Fruit fly (Drosophila melanogaster) whole organism, embryonic: Measurements from ENCODE around the gene CG32202.

Experiments
- Adf1 ChIP-seq: fragments of 200-800 bp; sonication (Bioruptor generic); IDR thresholded peaks from 2 replicates; pipeline ENCODE4 v1.3.6; 2022; ENCODE audit warnings: missing biosample characterization, missing genetic modification characterization
- Antp ChIP-seq: fragments of 200-800 bp; sonication (Bioruptor generic); optimal IDR thresholded peaks from 3 replicates; lab custom pipeline; 2016; ENCODE audit warnings: missing biosample characterization, missing genetic modification characterization
- Asciz ChIP-seq: fragments of 200-800 bp; sonication (Bioruptor generic); optimal IDR thresholded peaks from 2 replicates; lab custom pipeline; 2017; ENCODE audit warnings: missing biosample characterization, mild to moderate bottlenecking, missing genetic modification characterization, missing genetic modification reagents
- Atf-2 ChIP-seq: fragments of 200-800 bp; sonication (Bioruptor generic); optimal IDR thresholded peaks from 2 replicates; lab custom pipeline; 2016; ENCODE audit warnings: missing biosample characterization, missing genetic modification characterization
- CG11085 ChIP-seq: fragments of 200-800 bp; sonication (Bioruptor generic); IDR thresholded peaks from 2 replicates; pipeline ENCODE4 v1.3.6; 2022; ENCODE audit warnings: missing biosample characterization, missing genetic modification characterization
- CG13296 ChIP-seq: fragments of 200-800 bp; sonication (Bioruptor generic); optimal IDR thresholded peaks from 3 replicates; lab custom pipeline; 2018; ENCODE audit warnings: missing biosample characterization, mild to moderate bottlenecking, missing genetic modification characterization
- CG16863 ChIP-seq: fragments of 200-800 bp; sonication (Bioruptor generic); optimal IDR thresholded peaks from 3 replicates; lab custom pipeline; 2016; ENCODE audit warnings: missing biosample characterization, missing genetic modification characterization
- CG17568 ChIP-seq: fragments of 200-800 bp; sonication (Bioruptor generic); optimal IDR thresholded peaks from 2 replicates; lab custom pipeline; 2018; ENCODE audit warnings: missing biosample characterization, mild to moderate bottlenecking, missing genetic modification characterization, moderate library complexity
- CG18764 ChIP-seq: fragments of 200-800 bp; sonication (Bioruptor generic); optimal IDR thresholded peaks from 3 replicates; lab custom pipeline; 2016; ENCODE audit warnings: missing biosample characterization, missing genetic modification characterization
- CG2875 ChIP-seq: fragments of 200-800 bp; sonication (Bioruptor generic); optimal IDR thresholded peaks from 2 replicates; lab custom pipeline; 2017; ENCODE audit warnings: missing biosample characterization, mild to moderate bottlenecking, missing genetic modification characterization, missing genetic modification reagents
- CG3838 ChIP-seq: fragments of 200-800 bp; sonication (Bioruptor generic); optimal IDR thresholded peaks from 3 replicates; lab custom pipeline; 2016; ENCODE audit warnings: missing biosample characterization, missing genetic modification characterization
- CG4282 ChIP-seq: fragments of 200-800 bp; sonication (Bioruptor generic); optimal IDR thresholded peaks from 2 replicates; lab custom pipeline; 2016; ENCODE audit warnings: missing biosample characterization, missing genetic modification characterization
- CG4404 ChIP-seq: fragments of 200-800 bp; sonication (Bioruptor generic); IDR thresholded peaks from 2 replicates; pipeline ENCODE4 v1.3.6; 2022; ENCODE audit warnings: missing biosample characterization, missing genetic modification characterization
- CG6272 ChIP-seq: fragments of 200-800 bp; sonication (Bioruptor generic); IDR thresholded peaks from 2 replicates; pipeline ENCODE4 v1.3.6; 2022; ENCODE audit warnings: missing biosample characterization, missing genetic modification characterization
- CG7786 ChIP-seq: fragments of 200-800 bp; sonication (Bioruptor generic); optimal IDR thresholded peaks from 2 replicates; lab custom pipeline; 2016; ENCODE audit warnings: missing biosample characterization, missing genetic modification characterization
- CG7987 ChIP-seq: fragments of 200-800 bp; sonication (Bioruptor generic); optimal IDR thresholded peaks from 2 replicates; lab custom pipeline; 2018; ENCODE audit warnings: missing biosample characterization, mild to moderate bottlenecking, missing genetic modification characterization, moderate library complexity
- CG9932 ChIP-seq: fragments of 200-800 bp; sonication (Bioruptor generic); IDR thresholded peaks from 2 replicates; pipeline ENCODE4 v1.3.6; 2022; ENCODE audit warnings: missing biosample characterization, missing genetic modification characterization
- CTCF ChIP-seq: fragments of 200-800 bp; sonication (Bioruptor generic); optimal IDR thresholded peaks from 2 replicates; lab custom pipeline; 2017; ENCODE audit warnings: missing biosample characterization, mild to moderate bottlenecking, missing genetic modification characterization, moderate library complexity
- D19B ChIP-seq: fragments of 200-800 bp; sonication (Bioruptor generic); optimal IDR thresholded peaks from 2 replicates; lab custom pipeline; 2017; ENCODE audit warnings: missing biosample characterization, mild to moderate bottlenecking, missing genetic modification characterization
- Fer3 ChIP-seq: fragments of 200-800 bp; sonication (Bioruptor generic); optimal IDR thresholded peaks from 2 replicates; lab custom pipeline; 2018; ENCODE audit warnings: missing biosample characterization, mild to moderate bottlenecking, missing genetic modification characterization, moderate library complexity
- Gug ChIP-seq: fragments of 200-800 bp; sonication (Bioruptor generic); IDR thresholded peaks from 4 replicates; pipeline ENCODE4 v1.3.6; 2022; ENCODE audit warnings: missing biosample characterization, missing genetic modification characterization
- Mad ChIP-seq: fragments of 200-800 bp; sonication (Bioruptor generic); optimal IDR thresholded peaks from 2 replicates; lab custom pipeline; 2016; ENCODE audit warnings: missing biosample characterization, missing genetic modification characterization
- Max ChIP-seq: fragments of 200-800 bp; sonication (Bioruptor generic); optimal IDR thresholded peaks from 2 replicates; lab custom pipeline; 2016; ENCODE audit warnings: missing biosample characterization, mild to moderate bottlenecking, missing genetic modification characterization
- NFAT ChIP-seq: fragments of 200-800 bp; sonication (Bioruptor generic); IDR thresholded peaks from 2 replicates; pipeline ENCODE4 v1.3.6; 2022; ENCODE audit warnings: missing biosample characterization, missing genetic modification characterization
- Nf-YA ChIP-seq: fragments of 200-800 bp; sonication (Bioruptor generic); IDR thresholded peaks from 2 replicates; pipeline ENCODE4 v1.3.6; 2022; ENCODE audit warnings: missing biosample characterization, missing genetic modification characterization
- PHDP ChIP-seq: fragments of 200-800 bp; sonication (Bioruptor generic); optimal IDR thresholded peaks from 3 replicates; lab custom pipeline; 2018; ENCODE audit warnings: missing biosample characterization, mild to moderate bottlenecking, missing genetic modification characterization, moderate library complexity
- Rx ChIP-seq: fragments of 200-800 bp; sonication (Bioruptor generic); IDR thresholded peaks from 2 replicates; pipeline ENCODE4 v1.3.6; 2022; ENCODE audit warnings: missing biosample characterization, missing genetic modification characterization
- Sin3A ChIP-seq: fragments of >200 bp; optimal IDR thresholded peaks from 2 replicates; lab custom pipeline; 2018
- Stat92E ChIP-seq, 3 experiments: fragments of >200 bp in 2 of 3; fragments of 200-800 bp in 1 of 3; sonication (Bioruptor generic) in 1 of 3; optimal IDR thresholded peaks; 2 replicates each; lab custom pipeline; 2017 to 2019; ENCODE audit warnings: missing biosample characterization in 3 of 3, missing genetic modification characterization in 3 of 3, mild to moderate bottlenecking in 1 of 3, moderate library complexity in 1 of 3
- YL-1 ChIP-seq: fragments of 200-800 bp; sonication (Bioruptor generic); optimal IDR thresholded peaks from 3 replicates; lab custom pipeline; 2017; ENCODE audit warnings: missing biosample characterization, mild to moderate bottlenecking, missing genetic modification characterization
- abd-A ChIP-seq: fragments of 200-800 bp; sonication (Bioruptor generic); optimal IDR thresholded peaks from 3 replicates; lab custom pipeline; 2019; ENCODE audit warnings: missing biosample characterization, mild to moderate bottlenecking, missing genetic modification characterization, moderate library complexity
- amos ChIP-seq: fragments of 200-800 bp; sonication (Bioruptor generic); IDR thresholded peaks from 2 replicates; pipeline ENCODE4 v1.3.6; 2022; ENCODE audit warnings: missing biosample characterization, missing genetic modification characterization; ENCODE audit not compliant: partially characterized antibody
- aop ChIP-seq: fragments of 200-800 bp; sonication (Bioruptor generic); IDR thresholded peaks from 2 replicates; pipeline ENCODE4 v1.3.6; 2022; ENCODE audit warnings: missing biosample characterization, missing genetic modification characterization
- dysf ChIP-seq: fragments of 200-800 bp; sonication (Bioruptor generic); IDR thresholded peaks from 3 replicates; pipeline ENCODE4 v1.3.6; 2022; ENCODE audit warnings: missing biosample characterization, missing genetic modification characterization
- esg ChIP-seq: fragments of 200-800 bp; sonication (Bioruptor generic); conservative IDR thresholded peaks from 2 replicates; pipeline ENCODE4 v1.3.6; 2022; ENCODE audit warnings: missing biosample characterization, missing genetic modification characterization
- fd3F ChIP-seq: fragments of 200-800 bp; sonication (Bioruptor generic); optimal IDR thresholded peaks from 2 replicates; lab custom pipeline; 2018; ENCODE audit warnings: missing biosample characterization, mild to moderate bottlenecking, missing genetic modification characterization, moderate library complexity
- gro ChIP-seq: fragments of 200-800 bp; sonication (Bioruptor generic); optimal IDR thresholded peaks from 2 replicates; lab custom pipeline; 2016; ENCODE audit warnings: missing biosample characterization, missing genetic modification characterization
- gsb-n ChIP-seq: fragments of 200-800 bp; sonication (Bioruptor generic); optimal IDR thresholded peaks from 3 replicates; lab custom pipeline; 2018; ENCODE audit warnings: missing biosample characterization, mild to moderate bottlenecking, missing genetic modification characterization
- hth ChIP-seq: fragments of >200 bp; optimal IDR thresholded peaks from 2 replicates; lab custom pipeline; 2017; ENCODE audit warnings: inconsistent platforms
- lbe ChIP-seq: fragments of 200-800 bp; sonication (Bioruptor generic); optimal IDR thresholded peaks from 2 replicates; lab custom pipeline; 2016; ENCODE audit warnings: missing biosample characterization, mild to moderate bottlenecking, missing genetic modification characterization
- maf-S ChIP-seq: fragments of 200-800 bp; sonication (Bioruptor generic); optimal IDR thresholded peaks from 2 replicates; lab custom pipeline; 2016; ENCODE audit warnings: missing biosample characterization, missing genetic modification characterization
- nerfin-1 ChIP-seq: fragments of 200-800 bp; sonication (Bioruptor generic); optimal IDR thresholded peaks from 3 replicates; lab custom pipeline; 2019; ENCODE audit warnings: missing biosample characterization, mild to moderate bottlenecking, missing genetic modification characterization, moderate library complexity
- nerfin-2 ChIP-seq: fragments of 200-800 bp; sonication (Bioruptor generic); IDR thresholded peaks from 2 replicates; pipeline ENCODE4 v1.3.6; 2022; ENCODE audit warnings: missing biosample characterization, missing genetic modification characterization; ENCODE audit not compliant: partially characterized antibody
- pan ChIP-seq, 4 experiments: fragments of >200 bp in 3 of 4; fragments of 200-800 bp in 1 of 4; sonication (Bioruptor generic) in 1 of 4; optimal IDR thresholded peaks in 3 of 4; IDR thresholded peaks in 1 of 4; 2 replicates each; pipeline versions ENCODE4 v1.3.6 to Lab custom; 2017 to 2022; ENCODE audit warnings: missing biosample characterization in 2 of 4, missing genetic modification characterization in 2 of 4, mixed read lengths in 1 of 4
- pho ChIP-seq: fragments of 200-800 bp; sonication (Bioruptor generic); optimal IDR thresholded peaks from 2 replicates; lab custom pipeline; 2016; ENCODE audit warnings: missing biosample characterization, missing genetic modification characterization
- phol ChIP-seq: fragments of 200-800 bp; sonication (Bioruptor generic); optimal IDR thresholded peaks from 3 replicates; lab custom pipeline; 2018; ENCODE audit warnings: missing biosample characterization, mild to moderate bottlenecking, missing genetic modification characterization, moderate library complexity
- schlank ChIP-seq: fragments of 200-800 bp; sonication (Bioruptor generic); optimal IDR thresholded peaks from 2 replicates; lab custom pipeline; 2018; ENCODE audit warnings: missing biosample characterization, mild to moderate bottlenecking, missing genetic modification characterization
- shn ChIP-seq: fragments of 200-800 bp; sonication (Bioruptor generic); optimal IDR thresholded peaks from 3 replicates; lab custom pipeline; 2016; ENCODE audit warnings: missing biosample characterization, missing genetic modification characterization
- sug ChIP-seq: fragments of 200-800 bp; optimal IDR thresholded peaks from 2 replicates; lab custom pipeline; 2019; ENCODE audit warnings: missing biosample characterization, mild to moderate bottlenecking, missing genetic modification characterization, moderate library complexity
- unpg ChIP-seq: fragments of 200-800 bp; sonication (Bioruptor generic); optimal IDR thresholded peaks from 3 replicates; lab custom pipeline; 2018; ENCODE audit warnings: missing biosample characterization, mild to moderate bottlenecking, missing genetic modification characterization, moderate library complexity
- wor ChIP-seq: fragments of 200-800 bp; sonication (Bioruptor generic); IDR thresholded peaks from 2 replicates; pipeline ENCODE4 v1.3.6; 2022; ENCODE audit warnings: missing biosample characterization, missing genetic modification characterization

The CG32202 gene

DNA sequence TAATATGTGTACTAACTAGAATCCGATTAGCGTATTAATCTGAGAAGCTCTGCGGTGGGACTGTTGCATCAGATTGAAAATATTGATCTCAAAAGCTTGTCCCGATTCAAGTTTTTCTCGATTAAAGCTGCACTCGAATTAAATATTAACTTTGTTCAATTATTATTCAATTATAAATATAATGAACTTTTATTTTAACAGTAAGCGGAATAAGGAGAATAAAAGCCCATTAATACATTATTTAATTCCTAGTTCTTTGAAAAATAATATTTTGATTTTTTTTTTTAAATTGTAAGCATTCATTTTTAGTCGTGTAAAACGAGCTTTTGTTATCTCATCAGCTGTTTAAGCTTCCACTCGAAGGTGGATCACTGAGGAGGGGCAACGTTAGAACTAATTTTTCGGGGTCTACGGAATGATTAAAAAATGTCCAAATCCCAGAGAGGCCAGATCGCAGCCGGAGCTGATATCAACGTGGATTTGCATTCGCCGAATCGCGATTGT is 6.6 kb upstream of the CG32202 start, which contains the start of the genes GNBP2 and GNBP1 (continued):
- no peak for TF ChIP-seq Nf-YA (GFP tag; lab: Robert Waterston, UW)
- peak; percentile 7 for TF ChIP-seq D19B (GFP tag; lab: Kevin White, UChicago)
- TF ChIP-seq sug: peak; percentile 23
- TF ChIP-seq Stat92E (GFP tag; optimal IDR thresholded peaks at IDR 0.05; lab: Kevin White, UChicago): no peak
- no peak for TF ChIP-seq hth
- no peak for TF ChIP-seq schlank (tag; lab: Kevin White, UChicago)
- no peak for TF ChIP-seq pho
- no peak for TF ChIP-seq CG4282 (GFP tag; lab: Kevin White, UChicago)
- TF ChIP-seq CG18764 (GFP tag; lab: Kevin White, UChicago): no peak
- peak; percentile 73 for TF ChIP-seq unpg (GFP tag; lab: Kevin White, UChicago)
- no peak for TF ChIP-seq Adf1 (GFP tag; lab: Robert Waterston, UW)
- TF ChIP-seq abd-A: no peak
- no peak for TF ChIP-seq CG4404 (GFP tag; lab: Robert Waterston, UW)
- TF ChIP-seq Fer3 (tag; lab: Kevin White, UChicago): peak; percentile 75
- peak; percentile 32 for TF ChIP-seq Asciz (GFP tag; lab: Kevin White, UChicago)
- peak; percentile 79; the same call in 2 of the 3 replicates for TF ChIP-seq dysf (GFP tag; lab: Robert Waterston, UW)
- TF ChIP-seq Antp (GFP tag; lab: Kevin White, UChicago): no peak
- peak; percentile 48 for TF ChIP-seq CG13296 (GFP tag; lab: Kevin White, UChicago)
- TF ChIP-seq nerfin-2: no peak
- peak; percentile 22 for TF ChIP-seq Max (GFP tag; lab: Kevin White, UChicago)
- peak; percentile 43; the same call in 1 of the 2 replicates for TF ChIP-seq CG9932 (GFP tag; lab: Robert Waterston, UW)
- no peak for TF ChIP-seq CG3838 (GFP tag; lab: Kevin White, UChicago)
- no peak; the same call in 1 of the 2 replicates for TF ChIP-seq esg (GFP tag; lab: Robert Waterston, UW)
- TF ChIP-seq gro (GFP tag; lab: Kevin White, UChicago): no peak
- TF ChIP-seq CTCF: no peak
- no peak for TF ChIP-seq amos (GFP tag; lab: Robert Waterston, UW)
- no peak for TF ChIP-seq CG16863 (GFP tag; lab: Kevin White, UChicago)
- TF ChIP-seq Rx (GFP tag; lab: Robert Waterston, UW): no peak
- peak; percentile 62 for TF ChIP-seq PHDP (tag; lab: Kevin White, UChicago)
- TF ChIP-seq phol: peak; percentile 65
- TF ChIP-seq CG7987: no peak
- peak; percentile 37; the same call in 1 of the 2 replicates for TF ChIP-seq CG6272
- TF ChIP-seq YL-1 (GFP tag; lab: Kevin White, UChicago): no peak
- no peak for TF ChIP-seq Atf-2 (GFP tag; lab: Kevin White, UChicago)
- TF ChIP-seq NFAT (GFP tag; lab: Robert Waterston, UW): no peak
- TF ChIP-seq wor (GFP tag; lab: Robert Waterston, UW): no peak
- no peak for TF ChIP-seq CG2875 (GFP tag; lab: Kevin White, UChicago)
- no peak for TF ChIP-seq shn
- TF ChIP-seq Sin3A (lab: Kevin White, UChicago): no peak
- peak; percentile 51 for TF ChIP-seq gsb-n (tag; lab: Kevin White, UChicago)
- TF ChIP-seq CG17568 (GFP tag; lab: Kevin White, UChicago): no peak
- TF ChIP-seq lbe (GFP tag; lab: Kevin White, UChicago): peak; percentile 79
- TF ChIP-seq fd3F (GFP tag; lab: Kevin White, UChicago): peak; percentile 24
- TF ChIP-seq CG7786 (GFP tag; lab: Kevin White, UChicago): no peak
- TF ChIP-seq CG11085 (GFP tag; lab: Robert Waterston, UW): no peak
- no peak for TF ChIP-seq pan (optimal IDR thresholded peaks at IDR 0.05; lab: Kevin White, UChicago)
- TF ChIP-seq pan (GFP tag; optimal IDR thresholded peaks at IDR 0.05 in 1 of 2, IDR thresholded peaks at IDR 0.05 in 1 of 2): peak in 1 of 2 experiments; percentile 86
- peak; percentile 1 for TF ChIP-seq nerfin-1
- TF ChIP-seq Mad: no peak
- TF ChIP-seq aop: no peak
- 0 out of 4 replicates have a peak, but pooled peaks have one; percentile 21 for TF ChIP-seq Gug (GFP tag; lab: Robert Waterston, UW)
- TF ChIP-seq maf-S: no peak
